Worm (Caenorhabditis elegans): ENCODE results near the gene sra-35.
A peak's percentile ranks its signal among the peaks of the same experiment; 100 is the strongest.

Gene sra-35

DNA sequence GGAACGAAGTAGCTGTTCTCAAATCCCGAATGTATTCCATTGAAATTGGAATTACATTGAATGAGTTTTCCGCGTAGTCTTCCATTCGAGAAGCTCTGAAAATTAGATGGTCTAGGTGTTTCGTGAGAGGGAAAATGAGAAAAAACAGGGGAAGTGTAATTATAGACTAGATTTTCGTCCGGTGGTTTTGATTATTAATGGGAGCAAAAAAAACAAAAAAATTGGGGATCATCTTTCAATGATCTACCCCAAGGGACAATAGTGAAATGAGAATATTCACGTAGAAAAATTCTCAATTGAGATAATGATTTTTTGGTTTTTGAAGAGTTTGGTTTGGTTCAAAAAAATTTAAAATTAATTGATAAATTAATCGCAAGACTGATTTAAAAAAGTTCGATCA is 4.2 kb upstream of the sra-35 start, which contains the start of gene sra-32:
sra-32 (minus strand) TSS at position 101 of the 400 bp plus-strand sequence.
- TF ChIP-seq fos-1 (tag; optimal IDR thresholded peaks at IDR 0.05) (no peak), hlh-11 (tag; optimal IDR thresholded peaks at IDR 0.05) (no peak), nhr-48 (tag; optimal IDR thresholded peaks at IDR 0.05) (no peak), pha-4 (GFP tag; IDR thresholded peaks at IDR 0.05) (no peak), pha-4 (tag; optimal IDR thresholded peaks at IDR 0.05) (no peak), lin-1 (GFP tag; IDR thresholded peaks at IDR 0.05) (no peak)

DNA sequence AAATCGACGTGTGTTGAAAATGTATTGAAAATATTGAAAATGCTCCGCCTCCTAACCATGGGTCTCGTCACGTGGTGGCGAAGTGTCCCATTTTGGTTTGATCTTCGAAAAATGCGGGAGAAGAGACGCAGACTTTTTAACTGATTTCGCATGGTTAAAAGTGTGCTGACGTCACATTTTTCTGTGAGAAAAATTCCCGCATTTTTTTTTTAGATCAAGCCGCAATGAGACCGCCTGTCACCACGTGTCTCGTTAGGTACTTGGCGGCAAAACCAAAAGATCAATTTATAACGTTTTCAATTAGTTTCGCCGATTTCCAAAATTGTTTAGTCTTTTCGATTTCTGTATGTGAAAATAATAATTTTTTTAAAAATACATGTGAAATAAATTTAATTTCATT is 2.5 kb downstream of the sra-35 start:
- TF ChIP-seq saeg-2 (GFP tag; IDR thresholded peaks at IDR 0.05): no peak
- TF ChIP-seq lin-13 (GFP tag; optimal IDR thresholded peaks at IDR 0.05): no peak
- TF ChIP-seq mep-1 (tag; optimal IDR thresholded peaks at IDR 0.05): no peak
- 0 out of 2 replicates have a peak, but pooled peaks have one; percentile 22 for TF ChIP-seq Y75B8A.6 (GFP tag; IDR thresholded peaks at IDR 0.05)
- TF ChIP-seq Y5F2A.4 (GFP tag; optimal IDR thresholded peaks at IDR 0.05): no peak
- no peak for TF ChIP-seq attf-4 (tag; optimal IDR thresholded peaks at IDR 0.05)
- no peak for TF ChIP-seq mxl-2 (GFP tag; conservative IDR thresholded peaks at IDR 0.05)
- TF ChIP-seq unc-62 (GFP tag; optimal IDR thresholded peaks at IDR 0.05 in 1 of 2): peak in 1 of 2 experiments; percentile 21
- no peak for TF ChIP-seq unc-62 (tag; optimal IDR thresholded peaks at IDR 0.05)
- TF ChIP-seq sdz-12 (GFP tag; optimal IDR thresholded peaks at IDR 0.05): no peak
- TF ChIP-seq lim-7 (GFP tag; IDR thresholded peaks at IDR 0.05): no peak
- TF ChIP-seq aha-1 (tag): no peak

DNA sequence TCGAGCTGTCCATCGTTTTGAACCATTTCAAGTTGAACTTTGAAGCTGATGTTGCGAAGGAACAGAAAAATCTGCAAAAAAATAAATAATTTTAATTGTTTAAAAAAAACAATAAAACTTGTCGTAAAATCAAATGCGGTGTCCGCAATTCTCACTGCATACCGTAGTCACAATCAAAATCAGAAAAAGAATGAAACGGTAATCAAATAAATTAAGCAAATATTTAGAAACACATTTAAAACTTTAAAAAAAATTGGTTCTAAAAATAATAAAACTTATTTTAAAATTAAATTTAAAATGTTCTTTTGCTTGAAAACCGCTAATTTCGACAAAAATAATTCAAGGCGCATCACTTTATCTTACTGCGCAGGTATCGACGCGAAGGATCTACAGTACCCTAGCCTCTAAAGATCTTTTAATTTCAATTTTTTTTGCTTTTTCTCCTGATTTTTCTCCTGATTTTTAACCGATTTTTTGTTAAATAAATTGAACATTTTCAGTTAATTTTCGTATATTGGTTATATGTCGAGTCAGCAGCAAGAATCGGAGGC is 4.5 kb downstream of the sra-35 start, which contains the start of the genes B0304.4 and B0304.2:
B0304.4 (minus strand) TSS at position 101 of the 551 bp plus-strand sequence.
B0304.2 (plus strand) TSS at position 501 of the 551 bp plus-strand sequence.
- TF ChIP-seq ceh-20 (GFP tag; IDR thresholded peaks at IDR 0.05) (no peak), fos-1 (tag; optimal IDR thresholded peaks at IDR 0.05) (no peak), saeg-2 (GFP tag; IDR thresholded peaks at IDR 0.05) (no peak), lin-13 (GFP tag; optimal IDR thresholded peaks at IDR 0.05) (no peak), Y105C5A.15 (GFP tag; IDR thresholded peaks at IDR 0.05) (no peak), F44E2.7 (GFP tag; IDR thresholded peaks at IDR 0.05) (no peak), F37D6.2 (tag; optimal IDR thresholded peaks at IDR 0.05) (no peak), ceh-44 (GFP tag; IDR thresholded peaks at IDR 0.05) (no peak), skn-1 (tag; optimal IDR thresholded peaks at IDR 0.05) (no peak), egl-43 (GFP tag; IDR thresholded peaks at IDR 0.05) (no peak), unc-62 (GFP tag; optimal IDR thresholded peaks at IDR 0.05 in 1 of 2) (no peak), unc-62 (tag; optimal IDR thresholded peaks at IDR 0.05) (no peak), jun-1 (tag; optimal IDR thresholded peaks at IDR 0.05) (no peak), T20F7.1 (GFP tag; optimal IDR thresholded peaks at IDR 0.05) (no peak), daf-16 (GFP tag; optimal IDR thresholded peaks at IDR 0.05) (no peak), daf-16 (tag; optimal IDR thresholded peaks at IDR 0.05) (no peak), hmg-1.1 (GFP tag; IDR thresholded peaks at IDR 0.05) (no peak), ama-1 (optimal IDR thresholded peaks at IDR 0.05) (no peak), daf-19 (GFP tag; conservative IDR thresholded peaks at IDR 0.05) (no peak)

DNA sequence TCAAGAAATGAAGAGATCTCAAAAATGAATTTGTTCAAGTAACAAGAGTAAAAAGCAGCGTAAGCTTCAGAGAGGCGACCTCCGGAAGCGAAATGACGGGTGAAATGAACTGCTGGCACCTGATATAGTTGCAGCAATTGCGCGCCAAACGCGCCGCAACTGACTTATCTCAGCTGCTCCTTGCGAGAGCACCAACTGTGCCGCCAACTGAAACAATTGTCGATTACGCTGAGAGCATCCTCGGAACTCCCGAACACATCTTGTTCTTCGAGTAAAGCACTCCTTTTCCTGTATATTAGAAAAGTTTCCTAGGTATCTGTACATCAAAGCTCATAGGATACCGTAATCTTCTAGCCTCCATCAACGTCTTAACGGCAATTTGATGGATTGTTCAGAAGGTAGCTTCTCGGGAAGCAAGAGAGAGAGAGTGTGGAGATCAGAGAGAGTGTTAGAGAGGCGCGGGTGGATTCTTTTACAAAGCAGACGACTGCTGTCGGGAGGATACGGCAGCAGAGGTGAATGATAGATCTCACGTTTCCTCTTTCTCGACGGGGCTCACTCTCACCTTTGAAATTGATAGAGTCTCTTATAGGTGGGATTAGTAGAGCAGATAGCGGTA is 7.6 kb downstream of the sra-35 start:
- TF ChIP-seq snpc-1.2 (GFP tag; IDR thresholded peaks at IDR 0.05): no peak
- no peak for TF ChIP-seq fos-1 (tag; optimal IDR thresholded peaks at IDR 0.05)
- no peak for TF ChIP-seq lir-3 (tag; optimal IDR thresholded peaks at IDR 0.05)
- TF ChIP-seq unc-62 (GFP tag; optimal IDR thresholded peaks at IDR 0.05 in 1 of 2): peak in 1 of 2 experiments; percentile 4
- TF ChIP-seq unc-62 (tag; optimal IDR thresholded peaks at IDR 0.05): no peak
- no peak for TF ChIP-seq madf-9 (GFP tag; conservative IDR thresholded peaks at IDR 0.05)
- TF ChIP-seq Y105C5A.15 (GFP tag; IDR thresholded peaks at IDR 0.05): no peak
- peak; percentile 18 for TF ChIP-seq nhr-11 (tag; optimal IDR thresholded peaks at IDR 0.05)
- TF ChIP-seq F10B5.3 (tag; optimal IDR thresholded peaks at IDR 0.05): no peak
- no peak for TF ChIP-seq daf-12 (tag; optimal IDR thresholded peaks at IDR 0.05)
- no peak for TF ChIP-seq D1046.2 (GFP tag; IDR thresholded peaks at IDR 0.05)
- TF ChIP-seq lin-13 (GFP tag; optimal IDR thresholded peaks at IDR 0.05): no peak
- TF ChIP-seq dmd-9 (GFP tag; IDR thresholded peaks at IDR 0.05): no peak
- TF ChIP-seq F26F4.8 (GFP tag; conservative IDR thresholded peaks at IDR 0.05): no peak
- TF ChIP-seq tag-97 (GFP tag; IDR thresholded peaks at IDR 0.05): no peak
- no peak for TF ChIP-seq egl-27 (tag; optimal IDR thresholded peaks at IDR 0.05)
- TF ChIP-seq aly-2 (tag; optimal IDR thresholded peaks at IDR 0.05): no peak
- peak; percentile 60 for TF ChIP-seq hlh-11 (tag; optimal IDR thresholded peaks at IDR 0.05)
- no peak for TF ChIP-seq nhr-237 (tag; optimal IDR thresholded peaks at IDR 0.05)
- TF ChIP-seq ctbp-1 (GFP tag; IDR thresholded peaks at IDR 0.05): 0 out of 2 replicates have a peak, but pooled peaks have one; percentile 21
- TF ChIP-seq set-16 (GFP tag; IDR thresholded peaks at IDR 0.05): 0 out of 2 replicates have a peak, but pooled peaks have one; percentile 8

Data from whole organism, L4 larva.